Fruit fly (Drosophila melanogaster): Measurements from ENCODE around the gene ca.

ca gene

DNA sequence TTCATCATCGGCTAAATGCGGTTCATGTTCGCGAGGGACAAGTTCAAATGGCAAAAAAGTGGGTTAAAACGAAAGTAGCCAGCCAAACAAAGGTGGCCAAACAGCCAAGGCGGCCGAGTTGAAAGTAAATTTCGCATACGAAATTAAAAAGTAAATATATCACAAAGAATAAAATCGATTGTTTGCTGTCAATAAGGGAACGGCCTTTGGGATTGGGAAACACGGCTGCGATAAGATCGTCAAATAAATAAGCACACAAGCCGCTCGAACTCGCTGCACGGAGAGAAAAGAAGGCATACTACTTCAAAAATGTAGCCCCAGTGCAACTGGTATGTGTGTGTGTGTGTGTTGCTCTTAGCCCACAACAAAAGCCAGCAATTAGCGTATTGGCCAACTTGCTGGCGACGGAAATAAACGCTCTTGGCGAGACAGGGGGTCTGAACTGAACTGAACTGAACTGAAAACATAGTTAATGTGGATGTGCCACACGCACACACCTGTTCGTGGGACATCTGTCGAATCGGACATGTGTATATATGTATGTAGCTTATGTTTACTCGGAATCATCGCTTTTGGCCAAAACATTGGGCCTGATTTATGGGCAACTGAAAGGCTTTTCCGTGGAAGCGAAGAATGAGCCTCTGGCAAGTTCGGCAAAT, 18.6 kb upstream of the ca start (continued):
- TF ChIP-seq Hr38 (GFP tag; optimal IDR thresholded peaks at IDR 0.05): no peak

DNA sequence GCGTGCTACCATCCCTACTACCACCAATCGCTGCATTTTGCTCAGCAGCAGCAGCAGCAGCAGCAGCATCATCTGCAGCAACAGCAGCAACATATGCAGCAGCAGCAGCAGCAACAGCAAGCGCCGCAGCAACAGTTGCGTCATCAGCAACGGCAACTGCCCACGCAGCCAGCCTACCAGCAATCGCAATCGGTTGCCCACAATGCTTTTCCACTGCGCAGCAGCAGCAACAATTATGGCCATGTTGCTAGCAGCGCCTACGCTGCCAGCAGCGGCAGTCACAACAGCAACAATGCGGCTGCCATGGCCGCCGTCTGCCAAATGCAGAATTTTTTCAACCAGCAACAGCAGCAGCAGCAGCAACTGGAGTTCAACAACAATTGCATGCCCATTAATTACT, 16.4 kb upstream of the ca start:
- TF ChIP-seq Sox15 (GFP tag; optimal IDR thresholded peaks at IDR 0.05) (no peak), CG10669 (GFP tag; optimal IDR thresholded peaks at IDR 0.05) (no peak), CG9139 (GFP tag; optimal IDR thresholded peaks at IDR 0.05) (no peak), CG8119 (GFP tag; IDR thresholded peaks at IDR 0.05) (no peak), Sox14 (GFP tag; optimal IDR thresholded peaks at IDR 0.05) (no peak), CG6163 (GFP tag; IDR thresholded peaks at IDR 0.05) (no peak), vri (GFP tag; optimal IDR thresholded peaks at IDR 0.05) (no peak), CG8319 (GFP tag; optimal IDR thresholded peaks at IDR 0.05) (no peak), CG7368 (GFP tag; optimal IDR thresholded peaks at IDR 0.05) (no peak), CG6808 (GFP tag; optimal IDR thresholded peaks at IDR 0.05) (no peak)

DNA sequence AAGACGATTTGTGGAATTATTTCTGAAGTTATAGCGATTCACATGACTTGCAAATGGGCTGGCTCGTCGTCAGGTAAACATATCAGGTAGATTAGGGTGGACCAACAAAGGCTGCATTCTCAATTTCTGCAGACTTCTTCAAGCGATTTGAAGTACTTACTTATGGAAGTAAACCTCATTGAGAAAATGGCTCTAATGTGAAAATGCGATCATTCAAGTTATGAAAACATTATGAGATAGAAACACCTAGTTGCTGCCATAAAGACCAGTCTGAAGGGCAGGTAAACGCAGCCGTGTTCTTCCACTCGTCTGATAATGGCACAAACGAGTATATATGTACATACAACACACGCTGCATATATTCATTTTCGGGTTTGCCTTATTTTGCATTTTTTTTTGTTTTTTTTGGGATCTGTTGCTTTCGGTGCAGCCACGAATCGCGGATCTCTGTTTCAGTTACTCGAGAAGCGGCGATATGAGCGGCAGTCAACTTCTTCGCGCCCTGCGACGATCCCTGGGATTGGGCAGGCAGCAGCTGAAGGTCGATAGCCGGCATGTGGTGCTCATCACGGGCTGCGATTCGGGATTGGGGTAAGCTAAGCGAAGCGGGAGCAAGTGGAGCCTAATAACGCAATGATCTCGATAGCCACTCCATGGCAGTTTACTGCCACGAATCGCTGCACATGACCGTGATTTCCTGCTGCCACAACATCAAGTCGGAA, 12.3 kb upstream of the ca start, which contains the start of gene sro:
Gene sro (plus strand): TSS at position 437 of the 722 bp plus-strand sequence.
- TF ChIP-seq topi (GFP tag; optimal IDR thresholded peaks at IDR 0.05): peak; percentile 35
- no peak for TF ChIP-seq CG8119 (GFP tag; IDR thresholded peaks at IDR 0.05)
- TF ChIP-seq Hr38 (GFP tag; optimal IDR thresholded peaks at IDR 0.05): no peak
- TF ChIP-seq svp (GFP tag): peak; percentile 75
- TF ChIP-seq CG4318 (GFP tag; optimal IDR thresholded peaks at IDR 0.05): no peak
- no peak for TF ChIP-seq CG10669 (GFP tag; optimal IDR thresholded peaks at IDR 0.05)
- TF ChIP-seq Eip78C (GFP tag): peak; percentile 24
- no peak for TF ChIP-seq CG34406 (GFP tag; optimal IDR thresholded peaks at IDR 0.05)
- TF ChIP-seq Eip93F (GFP tag; optimal IDR thresholded peaks at IDR 0.05): no peak
- TF ChIP-seq CG7368 (GFP tag; optimal IDR thresholded peaks at IDR 0.05): no peak
- TF ChIP-seq esn (GFP tag; optimal IDR thresholded peaks at IDR 0.05): peak; percentile 21
- peak; percentile 18 for TF ChIP-seq Hr39 (GFP tag; optimal IDR thresholded peaks at IDR 0.05)
- no peak for TF ChIP-seq CG1621 (tag; optimal IDR thresholded peaks at IDR 0.05)
- TF ChIP-seq CG6276 (GFP tag; optimal IDR thresholded peaks at IDR 0.05): no peak
- no peak for TF ChIP-seq spab (GFP tag; optimal IDR thresholded peaks at IDR 0.05)
- peak; percentile 6 for TF ChIP-seq CG31627 (GFP tag; optimal IDR thresholded peaks at IDR 0.05)
- no peak for TF ChIP-seq CG6854 (GFP tag; optimal IDR thresholded peaks at IDR 0.05)

DNA sequence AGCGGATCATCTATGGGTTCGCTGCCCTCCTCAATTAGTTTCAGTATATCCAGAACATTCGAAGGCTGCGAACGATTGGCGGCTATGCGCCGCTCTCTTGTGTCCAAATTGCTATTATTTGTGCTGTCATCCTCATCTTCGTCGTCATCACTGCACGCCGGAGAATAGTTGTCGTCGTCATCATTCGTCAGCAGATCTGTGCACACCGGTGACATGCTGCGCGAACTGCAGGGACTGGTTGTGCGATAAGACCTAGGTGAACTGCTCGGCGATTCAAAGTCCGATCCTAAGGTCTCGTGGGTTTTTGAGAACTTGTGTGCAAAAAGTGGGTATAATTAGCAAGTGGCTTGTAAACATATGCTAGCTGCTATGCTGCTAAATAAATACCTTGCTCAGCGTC, 9.4 kb upstream of the ca start:
- no peak for TF ChIP-seq CG4318 (GFP tag; optimal IDR thresholded peaks at IDR 0.05)
- TF ChIP-seq svp (GFP tag): no peak
- no peak for TF ChIP-seq CG10669 (GFP tag; optimal IDR thresholded peaks at IDR 0.05)
- TF ChIP-seq CG10631 (GFP tag; optimal IDR thresholded peaks at IDR 0.05): no peak

DNA sequence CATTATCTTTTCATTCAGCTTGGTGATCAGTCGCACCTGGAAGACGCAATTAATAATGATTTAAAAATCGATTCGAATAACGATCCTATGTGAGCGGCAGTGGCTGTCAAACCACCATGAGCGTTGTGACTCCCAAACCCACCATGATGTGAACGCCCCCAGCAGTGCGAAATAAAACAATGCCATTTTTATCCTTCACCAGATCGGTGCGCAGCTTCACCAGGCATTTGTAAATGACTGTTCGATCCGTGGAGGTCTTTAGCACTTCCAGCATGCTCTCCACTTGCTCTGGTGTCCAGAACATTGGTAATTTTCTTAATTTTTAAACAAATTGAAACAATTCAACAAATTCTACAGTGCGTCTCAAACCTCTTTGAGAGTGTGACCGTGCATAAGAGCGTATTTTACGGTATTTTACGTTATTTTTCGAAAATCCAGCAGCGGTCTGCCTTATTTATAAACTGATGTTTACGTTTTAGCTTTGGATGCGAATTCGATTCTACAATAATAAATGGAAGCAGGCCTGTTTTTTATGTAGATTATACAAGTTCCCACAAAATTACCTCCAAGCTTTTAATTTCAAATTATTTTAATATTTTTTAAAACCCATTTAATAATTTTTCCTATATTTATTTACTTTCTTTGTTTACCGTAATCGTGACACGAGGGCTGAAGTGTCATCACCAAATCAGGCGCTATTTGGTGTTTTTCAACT, 7.5 kb upstream of the ca start, which contains the start of the genes Rnb and Drice:
Gene Rnb (minus strand): TSS at position 389 of the 715 bp plus-strand sequence.
Gene Drice (plus strand): TSS at position 693 of the 715 bp plus-strand sequence.
- TF ChIP-seq CG11902 (GFP tag; optimal IDR thresholded peaks at IDR 0.05) (peak; percentile 6), CG6163 (GFP tag; IDR thresholded peaks at IDR 0.05) (peak; percentile 50; the same call in 2 of the 3 replicates), eg (GFP tag; IDR thresholded peaks at IDR 0.05) (0 out of 3 replicates have a peak, but pooled peaks have one; percentile 18), ss (GFP tag; optimal IDR thresholded peaks at IDR 0.05) (peak in 1 of 2 experiments; percentile 27), CG31627 (GFP tag; optimal IDR thresholded peaks at IDR 0.05) (peak; percentile 32), Smox (GFP tag; optimal IDR thresholded peaks at IDR 0.05) (peak; percentile 53), CG34406 (GFP tag; optimal IDR thresholded peaks at IDR 0.05) (peak; percentile 8), fkh (GFP tag; optimal IDR thresholded peaks at IDR 0.05) (peak; percentile 99), CG1621 (tag; optimal IDR thresholded peaks at IDR 0.05) (no peak), CG3032 (tag; optimal IDR thresholded peaks at IDR 0.05) (peak; percentile 46), dsx (GFP tag; optimal IDR thresholded peaks at IDR 0.05; ENCODE audit: poor library complexity, severe bottlenecking) (peak; percentile 64), CG9139 (GFP tag; optimal IDR thresholded peaks at IDR 0.05) (no peak), cyc (GFP tag; optimal IDR thresholded peaks at IDR 0.05) (peak; percentile 26), vri (GFP tag; optimal IDR thresholded peaks at IDR 0.05) (no peak), Sox14 (GFP tag; optimal IDR thresholded peaks at IDR 0.05) (peak; percentile 88), CG16779 (tag; optimal IDR thresholded peaks at IDR 0.05) (no peak), lz (GFP tag; optimal IDR thresholded peaks at IDR 0.05) (peak; percentile 48), Eip78C (GFP tag) (peak; percentile 87), CG3919 (GFP tag; optimal IDR thresholded peaks at IDR 0.05) (no peak), Met (GFP tag; optimal IDR thresholded peaks at IDR 0.05) (no peak), salr (GFP tag; optimal IDR thresholded peaks at IDR 0.05) (no peak), esn (GFP tag; optimal IDR thresholded peaks at IDR 0.05) (peak; percentile 65), pdm3 (GFP tag; optimal IDR thresholded peaks at IDR 0.05) (no peak), Sox15 (GFP tag; optimal IDR thresholded peaks at IDR 0.05) (no peak)
